Worm (Caenorhabditis elegans): ENCODE measurements around the gene npr-24.

DNA sequence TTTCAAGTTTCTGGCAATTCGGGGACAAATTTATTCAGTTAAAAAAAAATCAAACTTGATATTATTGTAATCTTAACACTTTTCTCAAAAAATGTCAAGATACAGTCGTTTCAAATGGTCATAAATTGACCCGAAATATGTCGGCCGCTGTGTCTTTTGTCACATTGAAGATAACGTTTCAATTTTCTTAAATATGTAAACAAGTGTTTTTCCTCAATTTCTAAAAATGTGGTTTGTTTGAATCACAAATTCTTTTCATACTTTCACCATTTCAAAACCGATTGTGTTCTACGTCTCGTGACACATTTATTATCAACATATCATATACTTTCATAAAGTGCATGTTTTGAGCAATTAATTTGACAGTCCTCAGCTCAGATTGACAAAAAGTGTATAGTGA is 15.6 kb upstream of the npr-24 start:
- no peak for TF ChIP-seq tlp-1 (tag; optimal IDR thresholded peaks at IDR 0.05)
- TF ChIP-seq unc-62 (GFP tag; optimal IDR thresholded peaks at IDR 0.05): no peak
- no peak for TF ChIP-seq aly-2 (tag; optimal IDR thresholded peaks at IDR 0.05)

Data from whole organism, L1 larva.